Worm (Caenorhabditis elegans) whole organism, L1 larva: ENCODE measurements around the gene glb-4.

ENCODE experiments used
- ama-1 ChIP-seq: fragments of 150-350 bp; optimal IDR thresholded peaks from 2 replicates; lab custom pipeline; 2014
- grh-1 ChIP-seq: fragments of 200-800 bp; sonication (Bioruptor generic); IDR thresholded peaks from 2 replicates; pipeline ENCODE4 v1.3.6; 2022; ENCODE audit warnings: missing genetic modification reagents, missing genetic modification characterization, missing compliant biosample characterization
- jun-1 ChIP-seq: fragments of 150-350 bp; optimal IDR thresholded peaks from 2 replicates; lab custom pipeline; 2014; ENCODE audit warnings: missing biosample characterization, missing genetic modification reagents, missing genetic modification characterization
- nhr-11 ChIP-seq: fragments of 150-350 bp; optimal IDR thresholded peaks from 2 replicates; lab custom pipeline; 2014; ENCODE audit warnings: missing biosample characterization, missing genetic modification characterization
- nhr-20 ChIP-seq: sonication (generic microtip); optimal IDR thresholded peaks from 2 replicates; lab custom pipeline; 2016; ENCODE audit warnings: mild to moderate bottlenecking, missing genetic modification characterization, missing compliant biosample characterization
- nhr-28 ChIP-seq: fragments of 150-350 bp; optimal IDR thresholded peaks from 2 replicates; lab custom pipeline; 2014; ENCODE audit warnings: missing biosample characterization, missing genetic modification characterization
- unc-130 ChIP-seq: fragments of 150-350 bp; optimal IDR thresholded peaks from 2 replicates; lab custom pipeline; 2017; ENCODE audit warnings: missing biosample characterization, missing genetic modification characterization, inconsistent platforms
- unc-86 ChIP-seq: sonication (generic microtip); optimal IDR thresholded peaks from 2 replicates; lab custom pipeline; 2016; ENCODE audit warnings: missing genetic modification characterization, missing compliant biosample characterization
- xbp-1 ChIP-seq: sonication (generic microtip); optimal IDR thresholded peaks from 2 replicates; lab custom pipeline; 2016; ENCODE audit warnings: missing genetic modification characterization, missing compliant biosample characterization

DNA sequence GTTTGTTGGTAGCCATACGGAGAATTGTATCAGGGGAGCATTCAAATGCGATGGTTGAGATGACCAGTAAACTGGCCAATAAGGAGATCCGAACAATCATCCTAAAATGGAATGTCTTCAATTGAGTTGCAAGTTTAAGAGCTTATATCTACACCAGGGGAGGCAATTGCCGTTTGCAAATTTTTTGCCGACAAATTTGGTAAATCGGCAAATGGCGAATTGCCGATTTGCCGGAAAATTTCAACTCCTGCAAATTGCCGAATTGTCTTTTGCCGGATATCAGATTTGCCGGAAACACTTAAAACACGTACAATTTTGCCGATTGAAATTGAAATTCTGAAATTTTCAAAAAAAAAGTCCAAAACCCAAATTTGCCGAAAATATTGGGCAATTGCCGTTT is 23.8 kb upstream of the glb-4 start, which contains the start of gene F40F8.5:
- TF ChIP-seq grh-1 (GFP tag; lab: Robert Waterston, UW) (no peak), xbp-1 (tag; lab: Kevin White, UChicago) (no peak), ama-1 (no peak), nhr-28 (tag; lab: Kevin White, UChicago) (no peak), jun-1 (tag; lab: Kevin White, UChicago) (no peak), unc-130 (tag; lab: Kevin White, UChicago) (no peak), unc-86 (tag; lab: Kevin White, UChicago) (no peak), nhr-11 (no peak), nhr-20 (tag; lab: Kevin White, UChicago) (no peak)
